Fruit fly (Drosophila melanogaster) whole organism: Measurements from ENCODE around the gene Rpn2.
A peak's percentile ranks its signal among the peaks of the same experiment; 100 is the strongest.

Source experiments
- CG8478 ChIP-seq: fragments of >200 bp; optimal IDR thresholded peaks from 2 replicates; lab custom pipeline; 2018; ENCODE audit warnings: inconsistent platforms
- Dll ChIP-seq: fragments of >200 bp; optimal IDR thresholded peaks from 2 replicates; lab custom pipeline; 2017
- EcR ChIP-seq, 2 experiments: fragments of >200 bp; optimal IDR thresholded peaks; 2 replicates each; lab custom pipeline; 2017; ENCODE audit warnings: missing biosample characterization in 2 of 2, missing genetic modification characterization in 2 of 2, missing genetic modification reagents in 2 of 2
- pan ChIP-seq: fragments of >200 bp; optimal IDR thresholded peaks from 2 replicates; lab custom pipeline; 2017
- psq ChIP-seq: fragments of >200 bp; optimal IDR thresholded peaks from 2 replicates; lab custom pipeline; 2017
- usp ChIP-seq: fragments of >200 bp; optimal IDR thresholded peaks from 2 replicates; lab custom pipeline; 2017; ENCODE audit warnings: missing biosample characterization, missing genetic modification characterization, mixed read lengths

The Rpn2 gene

DNA sequence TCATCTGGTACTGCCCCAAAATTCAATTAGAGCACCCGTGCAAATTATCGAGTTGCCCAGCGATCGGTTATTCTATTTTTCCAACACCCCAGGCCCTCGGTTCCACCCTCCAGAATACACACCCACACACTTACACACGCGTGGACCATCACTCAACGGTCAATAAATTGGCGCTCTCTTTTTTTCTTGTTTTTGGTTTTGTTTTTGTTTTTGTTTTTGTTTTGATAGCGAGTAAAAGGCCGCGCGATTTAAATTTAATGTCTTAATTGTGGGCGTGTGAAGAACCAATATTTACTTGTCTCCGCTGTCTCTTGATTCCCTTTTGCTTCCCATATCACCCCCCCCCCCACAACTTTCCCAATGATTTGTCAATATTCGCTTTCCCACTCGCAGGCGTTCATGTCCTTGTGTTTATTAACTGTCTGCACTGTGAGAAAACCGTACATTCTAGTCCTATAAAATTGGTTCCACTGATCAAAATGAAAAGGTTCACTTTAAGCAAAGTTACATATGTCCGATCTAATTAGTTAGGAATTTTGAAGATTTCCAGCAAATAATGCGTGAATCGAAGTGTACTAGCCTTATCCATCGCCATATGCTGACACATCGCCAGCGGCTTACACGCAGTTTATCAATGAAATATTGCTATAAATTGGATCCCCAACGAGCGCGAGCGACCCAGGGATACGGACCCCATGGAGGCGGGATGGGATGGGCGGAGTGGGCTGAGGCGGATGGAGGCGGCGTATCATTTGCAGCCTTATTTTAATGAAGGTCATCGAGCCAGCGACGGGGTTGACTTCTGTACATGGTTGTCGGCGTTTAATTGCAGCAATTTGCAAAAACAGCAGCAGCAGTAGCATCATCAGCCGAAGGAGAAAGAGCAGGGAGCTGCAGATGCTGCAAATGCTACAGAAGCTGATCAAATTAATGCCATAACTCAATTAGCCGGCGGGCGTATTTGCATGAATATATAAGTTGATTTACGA, 13.3 kb upstream of the Rpn2 start:
- TF ChIP-seq psq (lab: Kevin White, UChicago) (no peak), usp (GFP tag; lab: Kevin White, UChicago) (no peak), CG8478 (lab: Kevin White, UChicago) (no peak), EcR (GFP tag; optimal IDR thresholded peaks at IDR 0.05; lab: Kevin White, UChicago) (no peak), Dll (lab: Kevin White, UChicago) (no peak), pan (lab: Kevin White, UChicago) (no peak)

DNA sequence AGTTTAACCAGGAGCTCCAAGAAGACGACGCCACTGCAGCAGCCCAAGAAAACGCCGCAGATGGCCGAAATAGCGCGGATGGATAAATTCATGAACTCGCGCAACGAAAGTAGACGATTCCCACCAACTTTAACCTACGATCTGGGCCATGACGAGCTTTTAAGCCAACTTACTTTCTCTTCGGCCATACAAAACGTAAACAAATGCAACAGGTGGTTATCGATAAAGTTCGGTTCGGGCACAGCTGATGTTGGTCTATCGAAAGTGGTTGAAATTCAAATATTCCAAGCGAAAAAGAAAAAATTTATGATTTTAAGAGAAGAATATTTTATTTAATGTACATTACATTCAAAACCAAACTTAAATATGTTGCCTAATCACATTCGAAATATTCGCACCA, 6.6 kb upstream of the Rpn2 start, which contains the start of gene CG14511:
CG14511 (minus strand) TSS at position 184 of the 400 bp plus-strand sequence.
- TF ChIP-seq CG8478 (lab: Kevin White, UChicago) (no peak), EcR (GFP tag; optimal IDR thresholded peaks at IDR 0.05; lab: Kevin White, UChicago) (no peak), Dll (lab: Kevin White, UChicago) (no peak), pan (lab: Kevin White, UChicago) (no peak), psq (lab: Kevin White, UChicago) (no peak), usp (GFP tag; lab: Kevin White, UChicago) (no peak)

DNA sequence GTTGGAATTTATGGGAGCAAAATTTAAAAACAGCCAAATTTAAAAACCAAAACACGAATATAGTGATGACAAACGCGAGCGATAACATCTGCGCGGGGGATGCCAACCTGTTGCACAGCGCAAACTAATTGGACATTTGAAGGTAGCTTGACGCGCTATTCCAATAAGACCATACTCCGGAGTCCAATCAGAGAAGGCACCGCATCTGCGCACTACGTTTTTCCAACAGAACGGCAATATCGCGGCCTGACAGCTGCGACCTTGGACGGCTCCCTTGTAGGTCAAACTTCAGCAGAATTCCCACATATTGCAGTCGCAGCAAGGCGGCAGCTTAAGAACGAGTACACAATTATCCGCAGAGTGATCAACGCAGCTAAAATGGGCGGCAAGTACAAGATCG, 5.3 kb upstream of the Rpn2 start, which contains the start of the genes CG11882 and Pglym78:
CG11882 (minus strand) TSS at position 101 of the 400 bp plus-strand sequence.
Pglym78 (plus strand) TSS at position 177 of the 400 bp plus-strand sequence.
- TF ChIP-seq Dll (lab: Kevin White, UChicago): no peak
- TF ChIP-seq CG8478 (lab: Kevin White, UChicago): no peak
- TF ChIP-seq EcR (GFP tag; optimal IDR thresholded peaks at IDR 0.05; lab: Kevin White, UChicago): no peak
- no peak for TF ChIP-seq psq (lab: Kevin White, UChicago)
- no peak for TF ChIP-seq usp (GFP tag; lab: Kevin White, UChicago)
- no peak for TF ChIP-seq pan (lab: Kevin White, UChicago)

DNA sequence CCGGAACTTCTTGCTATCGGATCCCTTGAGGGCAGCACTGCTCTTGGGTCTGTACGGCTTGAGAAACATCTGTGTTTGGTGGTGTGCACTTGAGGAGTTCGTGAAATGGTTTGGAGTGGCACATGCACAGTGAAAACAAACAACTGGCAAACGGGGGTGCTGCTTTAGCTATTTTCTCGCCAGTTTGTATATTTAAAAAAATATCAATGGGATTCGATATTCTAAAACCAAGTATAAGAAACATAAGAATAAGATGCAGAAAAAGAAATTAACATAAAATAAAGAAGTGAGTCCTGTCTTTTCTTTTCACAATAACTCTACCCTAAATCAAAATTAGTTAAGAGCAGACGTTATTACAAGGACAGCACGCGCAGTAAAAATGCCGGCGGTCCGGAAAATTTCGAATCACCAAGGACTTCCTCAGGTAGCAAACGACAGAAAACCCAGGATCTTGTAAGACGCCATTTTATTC, 1.7 kb upstream of the Rpn2 start, which contains the start of gene eIF2D:
eIF2D (minus strand) TSS at position 174 of the 472 bp plus-strand sequence.
- TF ChIP-seq CG8478 (lab: Kevin White, UChicago) (no peak), usp (GFP tag; lab: Kevin White, UChicago) (no peak), EcR (GFP tag; optimal IDR thresholded peaks at IDR 0.05; lab: Kevin White, UChicago) (no peak), pan (lab: Kevin White, UChicago) (no peak), Dll (lab: Kevin White, UChicago) (no peak), psq (lab: Kevin White, UChicago) (no peak)

DNA sequence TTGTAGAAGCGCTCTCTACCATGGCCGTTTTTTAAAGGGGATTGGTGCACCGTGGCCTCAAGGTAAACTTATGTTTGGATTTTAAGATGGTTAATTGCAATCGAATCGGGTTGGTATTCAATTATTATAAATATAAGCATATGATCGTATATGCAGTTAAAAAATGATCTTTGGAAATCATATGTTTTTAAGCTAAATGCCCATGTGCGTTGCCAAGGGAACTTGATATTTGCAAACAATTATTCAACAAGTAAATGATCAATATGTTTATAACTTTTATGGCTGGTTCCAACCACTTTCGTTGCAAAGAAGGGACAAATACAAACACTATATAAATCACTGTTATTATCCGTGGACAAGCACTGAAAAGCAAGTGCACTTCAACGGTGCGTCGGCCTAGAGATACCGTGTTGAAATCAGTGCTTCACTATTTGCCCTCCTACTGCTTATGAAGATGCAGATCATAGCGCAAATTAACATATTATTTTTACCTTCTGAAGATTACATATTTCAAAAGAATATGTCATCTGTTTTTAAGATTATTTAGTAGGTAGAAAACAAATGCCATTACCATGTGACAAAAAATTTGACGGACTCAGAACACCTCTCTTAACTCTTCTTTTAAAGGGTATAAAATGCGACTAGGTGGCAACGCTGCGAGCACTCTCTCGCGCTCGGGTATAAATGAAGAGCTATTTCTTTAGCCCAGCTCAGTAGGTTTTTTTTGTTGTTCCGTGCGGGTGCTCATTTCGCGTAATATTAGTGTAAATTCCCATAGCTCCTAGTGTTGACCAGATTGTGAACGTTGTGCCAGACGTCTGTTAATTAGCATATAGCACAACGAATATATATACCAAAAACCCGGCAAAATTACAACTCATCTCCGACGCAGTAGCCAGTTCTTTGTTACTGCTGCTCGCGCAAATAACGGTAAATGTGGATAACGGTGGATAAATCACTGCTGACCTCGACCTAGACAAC, 4.4 kb downstream of the Rpn2 start, which contains the start of gene rdog:
rdog (plus strand) TSS at position 705 of the 981 bp plus-strand sequence.
- TF ChIP-seq pan (lab: Kevin White, UChicago) (peak; percentile 97), Dll (lab: Kevin White, UChicago) (no peak), EcR (GFP tag; optimal IDR thresholded peaks at IDR 0.05; lab: Kevin White, UChicago) (no peak), usp (GFP tag; lab: Kevin White, UChicago) (no peak), psq (lab: Kevin White, UChicago) (no peak)

DNA sequence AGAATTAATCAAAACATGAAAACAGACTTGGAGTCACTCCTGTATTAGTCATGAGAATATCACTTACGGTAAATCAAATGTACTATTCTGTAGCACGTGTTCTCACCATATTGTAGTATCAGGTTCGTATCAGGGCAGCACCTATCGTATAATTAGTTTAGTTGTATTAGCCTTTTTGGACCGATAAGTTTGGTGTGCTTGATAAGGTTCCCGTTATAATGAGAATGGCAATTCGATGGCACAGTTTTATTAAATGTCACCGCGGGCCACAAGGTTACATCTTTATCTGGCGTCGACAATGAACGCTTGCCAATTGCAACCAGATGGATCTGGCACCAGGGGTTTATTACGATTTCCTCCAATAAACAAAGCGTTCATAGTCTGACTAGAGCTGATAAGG, 5.4 kb downstream of the Rpn2 start:
- TF ChIP-seq CG8478 (lab: Kevin White, UChicago): no peak
- no peak for TF ChIP-seq usp (GFP tag; lab: Kevin White, UChicago)
- TF ChIP-seq pan (lab: Kevin White, UChicago): no peak
- TF ChIP-seq psq (lab: Kevin White, UChicago): no peak
- TF ChIP-seq Dll (lab: Kevin White, UChicago): no peak
- no peak for TF ChIP-seq EcR (GFP tag; optimal IDR thresholded peaks at IDR 0.05; lab: Kevin White, UChicago)

DNA sequence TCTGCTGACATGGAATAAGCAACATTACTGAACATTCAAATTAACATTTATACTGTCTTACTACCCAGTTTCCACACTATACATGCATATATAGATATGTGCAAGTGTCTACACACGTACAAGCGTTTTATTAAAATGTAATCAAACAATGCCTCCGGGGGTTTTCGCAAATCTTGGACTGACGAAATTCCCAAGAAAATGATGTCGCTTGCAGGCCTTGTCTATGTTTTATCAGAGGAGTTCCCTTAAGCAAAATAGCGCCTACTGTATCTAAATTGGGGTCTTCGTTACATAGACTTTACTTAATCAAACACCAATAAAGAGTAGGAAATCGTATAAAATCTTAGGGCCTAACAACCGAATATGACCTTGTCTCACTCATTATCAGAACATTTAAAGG, 6.3 kb downstream of the Rpn2 start:
- TF ChIP-seq usp (GFP tag; lab: Kevin White, UChicago) (no peak), pan (lab: Kevin White, UChicago) (no peak), psq (lab: Kevin White, UChicago) (no peak), EcR (GFP tag; optimal IDR thresholded peaks at IDR 0.05; lab: Kevin White, UChicago) (no peak), Dll (lab: Kevin White, UChicago) (no peak), CG8478 (lab: Kevin White, UChicago) (no peak)

DNA sequence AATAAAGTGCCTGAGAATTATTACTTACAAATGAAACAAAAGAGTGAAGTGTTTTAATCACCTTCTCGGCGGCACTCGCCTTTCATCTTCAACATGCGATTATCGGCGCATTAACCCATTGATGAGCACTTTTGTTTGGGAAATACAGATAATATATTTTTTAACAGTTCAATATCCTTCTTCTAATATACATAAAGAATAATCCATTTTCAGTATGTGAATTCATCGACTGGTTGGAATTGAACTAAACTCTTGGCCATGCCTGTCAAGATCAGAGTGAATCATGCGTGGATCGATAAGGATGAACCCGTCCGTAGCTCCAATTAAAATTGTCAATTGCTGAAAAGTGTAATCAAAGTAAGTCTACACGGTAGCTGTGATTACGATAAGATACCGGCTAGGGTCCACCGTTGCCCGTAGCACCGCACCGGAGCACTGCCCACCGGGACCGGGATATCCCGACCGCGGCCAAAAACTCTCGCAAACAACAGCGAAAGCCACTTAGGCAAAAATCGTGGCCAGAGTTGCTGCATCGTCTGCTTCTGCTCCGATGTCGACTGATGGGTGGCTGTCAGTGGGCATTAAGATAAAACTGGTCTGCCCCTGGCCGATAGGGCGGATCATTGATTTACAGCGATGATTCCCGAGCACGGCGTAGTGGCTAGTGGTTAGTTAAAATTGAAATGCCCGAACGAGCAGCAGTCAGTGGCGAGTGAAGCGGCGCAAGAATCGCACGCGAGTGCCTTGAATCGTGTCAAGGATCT, 11.8 kb downstream of the Rpn2 start, which contains the start of gene CG11898:
CG11898 (plus strand) TSS at position 714 of the 764 bp plus-strand sequence.
- TF ChIP-seq CG8478 (lab: Kevin White, UChicago) (no peak), psq (lab: Kevin White, UChicago) (no peak), Dll (lab: Kevin White, UChicago) (no peak), EcR (GFP tag; optimal IDR thresholded peaks at IDR 0.05; lab: Kevin White, UChicago) (no peak), usp (GFP tag; lab: Kevin White, UChicago) (no peak), pan (lab: Kevin White, UChicago) (no peak)

DNA sequence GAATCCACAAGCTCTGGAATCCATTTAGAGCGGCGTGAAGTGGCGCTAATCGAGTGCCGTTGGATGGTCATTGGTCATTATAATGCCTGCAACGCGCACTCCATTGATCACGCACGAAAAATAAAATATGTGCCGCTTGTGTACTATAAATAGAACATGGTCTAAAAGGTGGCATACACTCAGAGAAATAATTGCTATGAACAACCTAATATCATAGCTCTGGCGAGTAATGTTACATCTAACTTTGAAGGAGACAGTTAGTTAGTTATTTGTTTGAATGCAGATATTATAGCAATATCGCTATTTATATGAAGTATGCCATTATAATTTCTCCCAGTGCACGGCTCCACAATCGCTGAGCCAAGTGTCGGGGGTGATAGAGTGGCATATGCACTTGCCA, 37.7 kb downstream of the Rpn2 start:
- TF ChIP-seq pan (lab: Kevin White, UChicago) (no peak), psq (lab: Kevin White, UChicago) (no peak), Dll (lab: Kevin White, UChicago) (no peak), EcR (GFP tag; optimal IDR thresholded peaks at IDR 0.05; lab: Kevin White, UChicago) (no peak), usp (GFP tag; lab: Kevin White, UChicago) (no peak), CG8478 (lab: Kevin White, UChicago) (no peak)
